Fruit fly (Drosophila melanogaster) whole organism, embryonic: ENCODE measurements around the gene awd.

ENCODE experiments used
- Abd-B ChIP-seq: fragments of 200-800 bp; sonication (Bioruptor generic); optimal IDR thresholded peaks from 2 replicates; lab custom pipeline; 2018; ENCODE audit warnings: missing biosample characterization, mild to moderate bottlenecking, missing genetic modification characterization, moderate library complexity
- CG10565 ChIP-seq: fragments of 200-800 bp; sonication (Bioruptor generic); optimal IDR thresholded peaks from 3 replicates; lab custom pipeline; 2016; ENCODE audit warnings: missing biosample characterization, mild to moderate bottlenecking, missing genetic modification characterization
- CG16779 ChIP-seq: fragments of 200-800 bp; sonication (Bioruptor generic); IDR thresholded peaks from 2 replicates; pipeline ENCODE4 v1.3.6; 2022; ENCODE audit warnings: missing biosample characterization, missing genetic modification characterization
- CG8290 ChIP-seq, 3 experiments: fragments of 200-800 bp; sonication (Bioruptor generic); optimal IDR thresholded peaks; 2 replicates each; lab custom pipeline; 2016 to 2019; ENCODE audit warnings: missing biosample characterization in 3 of 3, missing genetic modification characterization in 3 of 3, mild to moderate bottlenecking in 2 of 3, moderate library complexity in 1 of 3
- CG8765 ChIP-seq: fragments of 200-800 bp; sonication (Bioruptor generic); IDR thresholded peaks from 2 replicates; pipeline ENCODE4 v1.3.6; 2022; ENCODE audit warnings: missing biosample characterization, missing genetic modification characterization
- crc ChIP-seq: fragments of 200-800 bp; sonication (Bioruptor generic); optimal IDR thresholded peaks from 2 replicates; lab custom pipeline; 2016; ENCODE audit warnings: missing biosample characterization, missing genetic modification characterization
- eyg ChIP-seq: fragments of 200-800 bp; sonication (Bioruptor generic); optimal IDR thresholded peaks from 3 replicates; lab custom pipeline; 2016; ENCODE audit warnings: missing biosample characterization, missing genetic modification characterization
- h ChIP-seq: fragments of >200 bp; optimal IDR thresholded peaks from 2 replicates; lab custom pipeline; 2017
- onecut ChIP-seq: fragments of 200-800 bp; sonication (Bioruptor generic); IDR thresholded peaks from 2 replicates; pipeline ENCODE4 v1.3.6; 2022; ENCODE audit warnings: missing biosample characterization, missing genetic modification characterization
- ranshi ChIP-seq: fragments of 200-800 bp; sonication (Bioruptor generic); IDR thresholded peaks from 2 replicates; pipeline ENCODE4 v1.3.6; 2022; ENCODE audit warnings: missing biosample characterization, missing genetic modification characterization

DNA sequence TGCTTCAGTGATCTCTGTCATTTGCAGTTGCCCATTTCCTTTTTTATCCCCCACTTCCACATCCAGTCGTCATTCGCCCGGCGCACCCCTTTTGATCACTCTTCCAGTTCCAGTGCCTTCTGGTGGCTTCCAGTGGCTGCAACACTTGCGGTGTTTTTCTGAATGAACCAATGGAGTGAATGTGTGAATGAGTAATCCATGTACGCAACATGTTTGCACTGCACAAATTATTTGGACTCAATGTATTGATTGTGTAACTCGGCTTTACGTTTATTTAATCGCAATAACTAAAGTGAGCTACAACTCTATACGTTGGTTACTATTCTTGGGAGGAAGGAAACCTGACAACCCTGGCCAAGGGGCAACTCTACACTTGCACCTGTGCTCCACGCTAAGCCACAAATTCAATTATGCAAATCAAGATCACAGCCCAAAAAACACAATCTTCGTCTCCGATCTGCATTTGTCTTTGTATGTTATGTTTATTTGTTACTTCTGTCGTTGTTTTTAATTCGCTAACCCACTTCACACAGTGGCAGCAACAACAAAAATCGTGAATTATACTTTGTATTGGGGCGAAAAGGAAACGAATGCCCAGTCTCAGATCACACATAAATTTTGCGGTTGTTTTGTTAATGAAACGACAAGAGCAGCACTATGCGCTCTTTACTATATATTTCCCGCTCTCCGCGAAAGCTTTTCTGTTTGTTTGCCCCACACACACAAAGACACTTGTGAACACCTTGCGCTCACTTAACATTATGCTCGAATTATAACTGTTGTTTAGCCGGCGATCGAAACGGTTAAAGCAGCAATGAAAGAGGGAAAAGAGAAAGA is 30.8 kb downstream of the awd start:
- TF ChIP-seq h (lab: Kevin White, UChicago) (no peak), CG10565 (GFP tag; lab: Kevin White, UChicago) (no peak), eyg (GFP tag; lab: Kevin White, UChicago) (no peak), onecut (GFP tag; lab: Robert Waterston, UW) (no peak), CG8765 (no peak), CG16779 (GFP tag; lab: Robert Waterston, UW) (no peak), ranshi (no peak), crc (GFP tag; lab: Kevin White, UChicago) (no peak), CG8290 (GFP tag; optimal IDR thresholded peaks at IDR 0.05; lab: Kevin White, UChicago) (no peak), CG8290 (tag; optimal IDR thresholded peaks at IDR 0.05; lab: Kevin White, UChicago) (no peak), Abd-B (GFP tag; lab: Kevin White, UChicago) (no peak)
